Fruit fly (Drosophila melanogaster): ENCODE results near the gene SdhD.

Gene SdhD

dm6 chr3R:23709508-23710208, 50.7 kb downstream of the SdhD start, which contains the start of gene CG10301 (continued):
- TF ChIP-seq Oaz (GFP tag; IDR thresholded peaks at IDR 0.05) (no peak), tgo (GFP tag; IDR thresholded peaks at IDR 0.05) (peak; percentile 26; the same call in 1 of the 3 replicates), CG18476 (GFP tag; optimal IDR thresholded peaks at IDR 0.05) (peak; percentile 32), Xrp1 (GFP tag; IDR thresholded peaks at IDR 0.05) (peak; percentile 85), onecut (GFP tag; IDR thresholded peaks at IDR 0.05) (peak; percentile 50; the same call in 1 of the 2 replicates), dan (GFP tag; IDR thresholded peaks at IDR 0.05) (0 out of 2 replicates have a peak, but pooled peaks have one; percentile 41), Scr (GFP tag; IDR thresholded peaks at IDR 0.05; ENCODE audit: partially characterized antibody) (no peak), cg (GFP tag; optimal IDR thresholded peaks at IDR 0.05) (no peak), so (GFP tag; IDR thresholded peaks at IDR 0.05) (peak; percentile 41; the same call in 1 of the 3 replicates), CG10267 (tag; optimal IDR thresholded peaks at IDR 0.05) (peak; percentile 67), Trl (optimal IDR thresholded peaks at IDR 0.05) (no peak), Trl (GFP tag; optimal IDR thresholded peaks at IDR 0.05) (peak; percentile 12), CG11504 (tag; optimal IDR thresholded peaks at IDR 0.05) (peak; percentile 67), CG31224 (GFP tag; IDR thresholded peaks at IDR 0.05) (no peak), CG6813 (GFP tag; optimal IDR thresholded peaks at IDR 0.05) (peak; percentile 29), CG6689 (GFP tag; IDR thresholded peaks at IDR 0.05) (peak; percentile 59), dysf (GFP tag; IDR thresholded peaks at IDR 0.05) (peak; percentile 62; the same call in 2 of the 3 replicates), crc (GFP tag; optimal IDR thresholded peaks at IDR 0.05) (no peak), chn (GFP tag; optimal IDR thresholded peaks at IDR 0.05) (peak; percentile 44), sens (GFP tag) (peak; percentile 97), Eip74EF (GFP tag; optimal IDR thresholded peaks at IDR 0.05) (peak in 1 of 2 experiments; percentile 20), CG13123 (GFP tag; optimal IDR thresholded peaks at IDR 0.05) (no peak), vfl (GFP tag; optimal IDR thresholded peaks at IDR 0.05) (no peak), sr (GFP tag; IDR thresholded peaks at IDR 0.05) (no peak), CG4730 (GFP tag; IDR thresholded peaks at IDR 0.05) (no peak), vvl (GFP tag; IDR thresholded peaks at IDR 0.05) (peak; percentile 71), NfI (GFP tag; optimal IDR thresholded peaks at IDR 0.05) (peak; percentile 13), CG18764 (GFP tag; optimal IDR thresholded peaks at IDR 0.05) (peak; percentile 47), CG32772 (GFP tag; IDR thresholded peaks at IDR 0.05) (peak; percentile 49; the same call in 1 of the 2 replicates), CG1603 (tag; optimal IDR thresholded peaks at IDR 0.05) (peak; percentile 84), CG31441 (GFP tag; IDR thresholded peaks at IDR 0.05) (peak; percentile 65), CG7271 (tag; optimal IDR thresholded peaks at IDR 0.05) (no peak), wor (GFP tag; IDR thresholded peaks at IDR 0.05) (no peak), CG2120 (GFP tag; optimal IDR thresholded peaks at IDR 0.05) (no peak), CG42726 (GFP tag; IDR thresholded peaks at IDR 0.05; ENCODE audit: partially characterized antibody) (no peak), Ets65A (GFP tag) (peak; percentile 90), sens-2 (GFP tag; IDR thresholded peaks at IDR 0.05) (peak; percentile 71), Ssrp (tag; optimal IDR thresholded peaks at IDR 0.05) (peak; percentile 66), Oli (tag; optimal IDR thresholded peaks at IDR 0.05) (peak; percentile 65), otp (GFP tag; IDR thresholded peaks at IDR 0.05) (peak; percentile 69; the same call in 2 of the 3 replicates), Neu2 (GFP tag; optimal IDR thresholded peaks at IDR 0.05; ENCODE audit: borderline replicate concordance) (no peak), CG13424 (tag; optimal IDR thresholded peaks at IDR 0.05) (peak; percentile 60), mam (GFP tag; optimal IDR thresholded peaks at IDR 0.05) (peak; percentile 13), nmo (GFP tag; optimal IDR thresholded peaks at IDR 0.05) (peak; percentile 76), tin (GFP tag; optimal IDR thresholded peaks at IDR 0.05) (peak; percentile 66), CTCF (GFP tag; optimal IDR thresholded peaks at IDR 0.05) (peak; percentile 13), Atf3 (GFP tag; optimal IDR thresholded peaks at IDR 0.05) (peak; percentile 17), ATbp (GFP tag; optimal IDR thresholded peaks at IDR 0.05) (peak; percentile 56), Rfx (GFP tag; IDR thresholded peaks at IDR 0.05) (no peak), fu2 (GFP tag; optimal IDR thresholded peaks at IDR 0.05) (no peak), CG33213 (GFP tag; optimal IDR thresholded peaks at IDR 0.05) (peak; percentile 19)

Data from whole organism, embryonic.